Fruit fly (Drosophila melanogaster): Measurements from ENCODE around the gene CG17300.

DNA sequence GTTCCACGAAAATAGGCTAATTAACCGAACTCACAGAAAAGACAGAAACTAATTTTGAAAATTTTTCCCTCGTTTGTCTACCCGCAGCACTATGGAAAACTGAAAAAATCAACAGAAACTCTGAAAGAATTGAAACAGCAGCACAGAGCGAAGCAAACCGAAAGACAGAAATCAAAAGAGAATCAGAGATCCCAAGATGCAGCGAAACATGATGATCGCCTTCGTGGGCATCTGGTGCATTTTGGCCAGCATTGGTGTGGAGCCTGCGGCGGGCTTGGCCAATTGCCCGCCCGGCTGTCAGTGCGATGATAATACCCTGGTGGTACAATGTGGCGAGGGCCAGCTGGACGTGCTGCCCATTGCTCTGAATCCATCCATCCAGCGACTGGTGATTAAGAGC lies 28.0 kb upstream of the CG17300 start:
- TF ChIP-seq CG14655 (GFP tag; optimal IDR thresholded peaks at IDR 0.05) (no peak), D1 (tag; optimal IDR thresholded peaks at IDR 0.05) (no peak), CG13204 (GFP tag; optimal IDR thresholded peaks at IDR 0.05) (no peak)

Data from whole organism, pupa.